Fruit fly (Drosophila melanogaster): Measurements from ENCODE around the gene robo2.

robo2 gene

dm6 chr2L:1365037-1365436 lies 55.2 kb downstream of the robo2 start:
- no peak for TF ChIP-seq vri (GFP tag; optimal IDR thresholded peaks at IDR 0.05)
- TF ChIP-seq CG6276 (GFP tag; optimal IDR thresholded peaks at IDR 0.05) = no peak
- TF ChIP-seq Sox15 (GFP tag; optimal IDR thresholded peaks at IDR 0.05) = no peak
- TF ChIP-seq Hr38 (GFP tag; optimal IDR thresholded peaks at IDR 0.05) = no peak
- TF ChIP-seq dsx (GFP tag; optimal IDR thresholded peaks at IDR 0.05; ENCODE audit: poor library complexity, severe bottlenecking) = no peak
- no peak for TF ChIP-seq svp (GFP tag)
- no peak for TF ChIP-seq Smox (GFP tag; optimal IDR thresholded peaks at IDR 0.05)
- TF ChIP-seq Ets96B (tag; optimal IDR thresholded peaks at IDR 0.05) = no peak
- TF ChIP-seq eg (GFP tag; IDR thresholded peaks at IDR 0.05) = no peak
- no peak for TF ChIP-seq CG6163 (GFP tag; IDR thresholded peaks at IDR 0.05)
- no peak for TF ChIP-seq Blimp-1 (GFP tag; optimal IDR thresholded peaks at IDR 0.05)
- no peak for TF ChIP-seq CG6808 (GFP tag; optimal IDR thresholded peaks at IDR 0.05)
- no peak for TF ChIP-seq acj6 (GFP tag; optimal IDR thresholded peaks at IDR 0.05)
- TF ChIP-seq CG16779 (tag; optimal IDR thresholded peaks at IDR 0.05) = no peak
- no peak for TF ChIP-seq ss (GFP tag; optimal IDR thresholded peaks at IDR 0.05)
- no peak for TF ChIP-seq topi (GFP tag; optimal IDR thresholded peaks at IDR 0.05)
- TF ChIP-seq CG11902 (GFP tag; optimal IDR thresholded peaks at IDR 0.05) = no peak
- TF ChIP-seq CG3032 (tag; optimal IDR thresholded peaks at IDR 0.05) = no peak
- no peak for TF ChIP-seq Sox14 (GFP tag; optimal IDR thresholded peaks at IDR 0.05)

- TF ChIP-seq vri (GFP tag; optimal IDR thresholded peaks at IDR 0.05) (no peak), fkh (GFP tag; optimal IDR thresholded peaks at IDR 0.05) (no peak), CG9139 (GFP tag; optimal IDR thresholded peaks at IDR 0.05) (no peak), achi (GFP tag; optimal IDR thresholded peaks at IDR 0.05) (peak; percentile 59), acj6 (GFP tag; optimal IDR thresholded peaks at IDR 0.05) (peak; percentile 41), Gug (GFP tag; IDR thresholded peaks at IDR 0.05) (no peak), CG8632 (GFP tag; optimal IDR thresholded peaks at IDR 0.05) (no peak), CG15336 (GFP tag; IDR thresholded peaks at IDR 0.05) (no peak), lz (GFP tag; optimal IDR thresholded peaks at IDR 0.05) (peak; percentile 71), CG6792 (GFP tag; optimal IDR thresholded peaks at IDR 0.05) (no peak), CG3032 (tag; optimal IDR thresholded peaks at IDR 0.05) (no peak), Sox102F (GFP tag; optimal IDR thresholded peaks at IDR 0.05) (peak; percentile 28), fd85E (GFP tag; optimal IDR thresholded peaks at IDR 0.05) (no peak), salr (GFP tag; optimal IDR thresholded peaks at IDR 0.05) (peak in 1 of 2 experiments; percentile 51), CG8119 (GFP tag; IDR thresholded peaks at IDR 0.05) (no peak), OdsH (GFP tag; optimal IDR thresholded peaks at IDR 0.05) (peak; percentile 7), Ets96B (tag; optimal IDR thresholded peaks at IDR 0.05) (no peak), cyc (GFP tag; optimal IDR thresholded peaks at IDR 0.05) (peak; percentile 67), Eip75B (GFP tag; optimal IDR thresholded peaks at IDR 0.05) (peak; percentile 21), CG10631 (GFP tag; optimal IDR thresholded peaks at IDR 0.05) (no peak), CG6163 (GFP tag; IDR thresholded peaks at IDR 0.05) (peak; percentile 19; the same call in 1 of the 3 replicates), CG11294 (GFP tag; IDR thresholded peaks at IDR 0.05) (no peak), CG10669 (GFP tag; optimal IDR thresholded peaks at IDR 0.05) (no peak), dac (GFP tag; optimal IDR thresholded peaks at IDR 0.05) (no peak), CG6808 (GFP tag; optimal IDR thresholded peaks at IDR 0.05) (no peak), CG31627 (GFP tag; optimal IDR thresholded peaks at IDR 0.05) (peak; percentile 61), CG4318 (GFP tag; optimal IDR thresholded peaks at IDR 0.05) (no peak), topi (GFP tag; optimal IDR thresholded peaks at IDR 0.05) (peak; percentile 59), CG16779 (tag; optimal IDR thresholded peaks at IDR 0.05) (no peak), CG3919 (GFP tag; optimal IDR thresholded peaks at IDR 0.05) (peak; percentile 80), spab (GFP tag; optimal IDR thresholded peaks at IDR 0.05) (no peak), Sox14 (GFP tag; optimal IDR thresholded peaks at IDR 0.05) (peak; percentile 39), dsx (GFP tag; optimal IDR thresholded peaks at IDR 0.05; ENCODE audit: poor library complexity, severe bottlenecking) (peak; percentile 4), svp (GFP tag) (peak; percentile 94), CG7368 (GFP tag; optimal IDR thresholded peaks at IDR 0.05) (peak; percentile 17), Met (GFP tag; optimal IDR thresholded peaks at IDR 0.05) (peak; percentile 15), fd59A (GFP tag; optimal IDR thresholded peaks at IDR 0.05) (no peak), Smox (GFP tag; optimal IDR thresholded peaks at IDR 0.05) (peak; percentile 6), Hr39 (GFP tag; optimal IDR thresholded peaks at IDR 0.05) (peak; percentile 67), CG11762 (GFP tag; optimal IDR thresholded peaks at IDR 0.05; ENCODE audit: insufficient read depth) (no peak)
These were observed 58.3 kb downstream of the robo2 start, which contains the start of gene NLaz for dm6 chr2L:1361771-1362632. Gene NLaz, minus strand, starts transcription at chr2L:1361821.
